Fruit fly (Drosophila melanogaster): ENCODE measurements around the gene RpL9.

RpL9 gene

DNA sequence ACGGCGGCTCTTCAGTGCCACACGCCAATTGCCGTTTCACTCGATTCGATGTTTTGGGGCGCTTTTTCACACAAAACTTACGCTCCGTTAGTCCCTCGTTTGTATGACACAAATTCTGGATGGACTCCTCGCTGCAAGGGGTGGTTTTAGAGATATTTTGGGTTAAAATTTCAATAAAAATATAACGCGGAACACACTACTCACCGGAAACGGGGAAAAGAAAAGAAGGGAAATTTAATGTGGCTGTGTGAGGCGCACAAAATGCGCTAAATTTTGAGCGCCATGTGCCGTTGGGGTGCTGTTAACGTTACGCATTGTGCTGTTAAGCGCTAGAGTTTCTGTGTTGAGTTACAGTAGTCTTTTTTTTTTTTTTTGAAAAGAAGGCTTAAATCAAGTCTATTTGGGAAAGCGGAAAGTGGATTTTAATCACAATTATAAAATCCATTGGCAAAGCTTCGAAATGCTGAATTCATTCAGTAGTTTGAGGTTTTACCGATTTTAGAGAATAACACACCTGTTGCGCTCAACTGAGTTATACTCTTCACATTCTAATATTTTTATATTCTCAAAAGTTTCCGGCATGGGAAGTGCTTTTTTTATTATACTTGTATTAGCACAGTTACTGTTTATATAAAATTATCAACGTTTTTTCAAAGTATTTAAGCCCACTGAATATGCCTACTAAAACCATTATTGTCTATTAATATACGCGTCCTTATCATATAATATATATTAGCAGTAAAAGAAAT is at the start of gene RpL9 (continued):
- TF ChIP-seq CG14860 (GFP tag; IDR thresholded peaks at IDR 0.05; ENCODE audit: partially characterized antibody) (no peak), CG9437 (GFP tag; optimal IDR thresholded peaks at IDR 0.05) (peak; percentile 69), CG1602 (GFP tag; optimal IDR thresholded peaks at IDR 0.05) (no peak), MESR4 (GFP tag; optimal IDR thresholded peaks at IDR 0.05) (peak; percentile 99), Vsx1 (GFP tag; optimal IDR thresholded peaks at IDR 0.05) (peak; percentile 73), zfh1 (GFP tag; IDR thresholded peaks at IDR 0.05) (no peak; the same call in 2 of the 3 replicates), CG14014 (GFP tag; IDR thresholded peaks at IDR 0.05) (peak; percentile 72; the same call in 1 of the 2 replicates), CG15269 (tag; optimal IDR thresholded peaks at IDR 0.05) (no peak), CrebB (tag; optimal IDR thresholded peaks at IDR 0.05) (peak; percentile 84), D19A (tag; optimal IDR thresholded peaks at IDR 0.05) (no peak), ro (GFP tag; IDR thresholded peaks at IDR 0.05) (no peak), Lpt (GFP tag; optimal IDR thresholded peaks at IDR 0.05) (no peak), CG11504 (tag; optimal IDR thresholded peaks at IDR 0.05) (no peak), Optix (GFP tag; IDR thresholded peaks at IDR 0.05) (no peak), CG10462 (GFP tag; optimal IDR thresholded peaks at IDR 0.05) (no peak), CG1832 (GFP tag; optimal IDR thresholded peaks at IDR 0.05) (no peak), abd-A (tag; optimal IDR thresholded peaks at IDR 0.05) (no peak), tll (GFP tag; optimal IDR thresholded peaks at IDR 0.05) (no peak), Camta (GFP tag; optimal IDR thresholded peaks at IDR 0.05) (peak; percentile 70), nom (GFP tag; optimal IDR thresholded peaks at IDR 0.05) (peak; percentile 88), H15 (GFP tag; IDR thresholded peaks at IDR 0.05) (no peak), slp2 (GFP tag; optimal IDR thresholded peaks at IDR 0.05) (peak; percentile 48), Dll (GFP tag; IDR thresholded peaks at IDR 0.05; ENCODE audit: partially characterized antibody) (no peak), Jarid2 (GFP tag; optimal IDR thresholded peaks at IDR 0.05) (no peak), CG3407 (GFP tag; optimal IDR thresholded peaks at IDR 0.05) (no peak), CG2199 (GFP tag; IDR thresholded peaks at IDR 0.05) (0 out of 3 replicates have a peak, but pooled peaks have one; percentile 54), salm (tag; optimal IDR thresholded peaks at IDR 0.05) (peak; percentile 73), ab (GFP tag; optimal IDR thresholded peaks at IDR 0.05) (no peak), CG4820 (GFP tag; optimal IDR thresholded peaks at IDR 0.05) (no peak), tna (GFP tag; IDR thresholded peaks at IDR 0.05; ENCODE audit: partially characterized antibody) (no peak), HLH4C (GFP tag; IDR thresholded peaks at IDR 0.05; ENCODE audit: partially characterized antibody) (no peak), CG15601 (tag; optimal IDR thresholded peaks at IDR 0.05) (peak; percentile 53), grau (tag; optimal IDR thresholded peaks at IDR 0.05) (no peak), CG7786 (GFP tag; optimal IDR thresholded peaks at IDR 0.05) (no peak), vfl (GFP tag; optimal IDR thresholded peaks at IDR 0.05) (peak; percentile 5), CG5245 (GFP tag; optimal IDR thresholded peaks at IDR 0.05) (peak; percentile 20), CG12155 (GFP tag; optimal IDR thresholded peaks at IDR 0.05) (no peak), corto (GFP tag; optimal IDR thresholded peaks at IDR 0.05) (no peak), CG2678 (tag; optimal IDR thresholded peaks at IDR 0.05) (no peak), CG12104 (GFP tag; optimal IDR thresholded peaks at IDR 0.05) (peak; percentile 68), chm (GFP tag; IDR thresholded peaks at IDR 0.05) (no peak), CG9876 (GFP tag; optimal IDR thresholded peaks at IDR 0.05) (peak; percentile 33), bbx (GFP tag; IDR thresholded peaks at IDR 0.05; ENCODE audit: partially characterized antibody) (no peak), Dip3 (GFP tag; optimal IDR thresholded peaks at IDR 0.05) (peak; percentile 45), HLH54F (GFP tag; optimal IDR thresholded peaks at IDR 0.05) (peak; percentile 32), CG30403 (GFP tag; optimal IDR thresholded peaks at IDR 0.05) (no peak), Hey (tag; optimal IDR thresholded peaks at IDR 0.05) (no peak), bcd (GFP tag; optimal IDR thresholded peaks at IDR 0.05) (peak; percentile 85), dati (GFP tag; IDR thresholded peaks at IDR 0.05) (0 out of 2 replicates have a peak, but pooled peaks have one; percentile 35)

Measured in whole organism, embryonic.